Worm (Caenorhabditis elegans): ENCODE measurements around the gene srz-59.

Gene srz-59

DNA sequence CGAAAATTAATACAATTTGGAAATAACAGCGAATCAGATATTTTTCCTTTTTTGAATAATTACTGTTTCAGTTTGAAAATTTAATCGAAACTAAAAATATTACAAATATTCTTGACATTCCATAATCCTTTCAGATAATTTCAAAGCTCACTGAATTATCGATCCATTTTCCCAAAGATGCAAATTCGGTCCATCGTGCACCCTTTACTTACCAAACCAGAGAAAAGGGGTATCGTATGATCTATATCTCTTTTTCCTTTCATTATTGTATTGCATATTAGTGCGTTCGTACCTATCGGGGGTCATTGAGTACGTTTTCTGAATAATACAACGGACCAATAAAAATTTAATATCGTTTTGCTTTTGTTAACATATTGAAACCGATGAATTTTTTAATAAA lies 27.1 kb upstream of the srz-59 start:
- no peak for TF ChIP-seq eyg-1 (tag; optimal IDR thresholded peaks at IDR 0.05)
- TF ChIP-seq odd-2 (tag; optimal IDR thresholded peaks at IDR 0.05) = no peak
- TF ChIP-seq C08G9.2 (tag; optimal IDR thresholded peaks at IDR 0.05) = no peak
- no peak for TF ChIP-seq pha-2 (tag; optimal IDR thresholded peaks at IDR 0.05)
- TF ChIP-seq pha-4 (tag; optimal IDR thresholded peaks at IDR 0.05) = no peak
- TF ChIP-seq F13H6.1 (tag; optimal IDR thresholded peaks at IDR 0.05) = no peak

DNA sequence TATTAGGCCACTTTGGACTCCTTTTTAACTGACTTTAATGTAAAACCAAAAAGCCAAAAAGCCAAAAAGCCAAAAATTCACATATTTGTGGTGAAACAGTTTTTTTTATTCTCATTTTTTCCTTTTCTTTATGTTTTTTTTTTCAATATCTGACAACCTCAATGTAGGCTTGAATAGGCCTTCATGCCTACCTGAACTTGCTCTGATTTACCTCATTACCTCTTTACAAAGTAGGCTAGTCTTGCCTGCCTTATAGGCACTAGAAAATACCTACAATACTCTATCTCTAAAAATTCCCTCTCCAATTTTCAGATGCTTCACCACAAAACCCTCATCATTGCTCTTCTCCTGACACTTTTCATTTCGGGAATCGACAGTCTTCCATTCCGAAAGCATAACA lies 25.6 kb upstream of the srz-59 start, which contains the start of gene ins-34:
ins-34 (plus strand) TSS at position 301 of the 400 bp plus-strand sequence.
- TF ChIP-seq K09A11.1 (tag; optimal IDR thresholded peaks at IDR 0.05; ENCODE audit: insufficient read depth) = no peak
- TF ChIP-seq ceh-48 (tag; optimal IDR thresholded peaks at IDR 0.05) = no peak
- no peak for TF ChIP-seq hlh-30 (tag; optimal IDR thresholded peaks at IDR 0.05; ENCODE audit: insufficient read depth)
- TF ChIP-seq gmeb-2 (tag; optimal IDR thresholded peaks at IDR 0.05) = no peak
- no peak for TF ChIP-seq ceh-18 (tag; optimal IDR thresholded peaks at IDR 0.05)
- TF ChIP-seq sox-2 (GFP tag; IDR thresholded peaks at IDR 0.05) = no peak
- no peak for TF ChIP-seq unc-3 (GFP tag; conservative IDR thresholded peaks at IDR 0.05)
- TF ChIP-seq unc-3 (tag; optimal IDR thresholded peaks at IDR 0.05) = no peak
- no peak for TF ChIP-seq unc-42 (tag; optimal IDR thresholded peaks at IDR 0.05)
- no peak for TF ChIP-seq pros-1 (tag; optimal IDR thresholded peaks at IDR 0.05)
- no peak for TF ChIP-seq pha-4 (tag; optimal IDR thresholded peaks at IDR 0.05)
- no peak for TF ChIP-seq elt-4 (tag; optimal IDR thresholded peaks at IDR 0.05)
- no peak for TF ChIP-seq ceh-22 (tag; optimal IDR thresholded peaks at IDR 0.05)
- TF ChIP-seq pax-1 (tag; optimal IDR thresholded peaks at IDR 0.05) = no peak
- no peak for TF ChIP-seq lin-11 (tag; optimal IDR thresholded peaks at IDR 0.05)
- TF ChIP-seq ceh-34 (tag; optimal IDR thresholded peaks at IDR 0.05) = no peak
- TF ChIP-seq pat-9 (tag; optimal IDR thresholded peaks at IDR 0.05) = no peak
- TF ChIP-seq ceh-6 (GFP tag; optimal IDR thresholded peaks at IDR 0.05) = no peak
- no peak for TF ChIP-seq nhr-232 (tag; optimal IDR thresholded peaks at IDR 0.05)
- TF ChIP-seq syd-9 (tag; optimal IDR thresholded peaks at IDR 0.05) = no peak

DNA sequence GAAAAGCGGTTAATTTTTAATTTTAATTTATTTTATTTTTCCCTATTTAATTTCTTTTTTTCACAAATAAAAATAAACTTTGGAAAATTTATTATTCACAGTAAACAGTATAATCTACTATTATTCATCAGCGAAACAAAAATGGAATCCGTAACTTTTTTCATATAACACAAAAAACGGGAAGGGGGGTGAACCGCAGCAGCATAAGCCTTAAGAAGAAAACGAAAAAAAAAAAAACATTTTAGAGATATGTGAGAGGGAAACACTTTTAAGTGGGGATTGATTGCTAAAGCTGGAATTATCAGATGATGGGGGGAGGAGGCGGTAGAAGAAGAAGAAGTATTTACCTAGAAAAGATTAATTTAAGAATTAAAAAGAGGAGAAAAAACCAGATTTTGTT lies 24.2 kb upstream of the srz-59 start:
- TF ChIP-seq hlh-6 (tag; optimal IDR thresholded peaks at IDR 0.05) = no peak

DNA sequence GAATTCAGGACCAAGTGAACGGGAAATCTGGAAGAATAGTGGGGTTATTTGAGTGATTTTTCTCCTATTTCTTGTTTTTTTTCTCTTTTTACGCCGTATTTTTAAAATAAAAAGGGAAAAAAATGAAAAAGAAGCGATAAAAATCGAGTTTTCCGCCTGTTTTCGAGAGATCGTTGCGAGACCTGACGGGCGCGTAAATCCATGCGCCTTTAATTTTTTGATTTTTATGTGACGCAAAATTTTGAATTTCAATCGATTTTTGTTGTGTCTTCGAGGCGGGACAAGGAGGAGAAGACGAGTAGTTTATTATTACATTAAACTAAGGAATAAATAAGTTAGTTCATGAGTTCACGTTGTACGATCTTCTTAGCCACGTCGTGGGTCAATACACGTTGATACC lies 18.2 kb upstream of the srz-59 start:
- TF ChIP-seq hlh-8 (tag; optimal IDR thresholded peaks at IDR 0.05) (no peak), ceh-48 (tag; optimal IDR thresholded peaks at IDR 0.05) (no peak), ztf-16 (tag; optimal IDR thresholded peaks at IDR 0.05) (no peak), tbx-7 (tag; optimal IDR thresholded peaks at IDR 0.05) (no peak), elt-2 (tag; optimal IDR thresholded peaks at IDR 0.05) (no peak), unc-42 (tag; optimal IDR thresholded peaks at IDR 0.05) (no peak), fax-1 (tag; optimal IDR thresholded peaks at IDR 0.05) (no peak), lin-11 (tag; optimal IDR thresholded peaks at IDR 0.05) (no peak), ceh-14 (tag; optimal IDR thresholded peaks at IDR 0.05) (no peak), nhr-232 (tag; optimal IDR thresholded peaks at IDR 0.05) (no peak)

DNA sequence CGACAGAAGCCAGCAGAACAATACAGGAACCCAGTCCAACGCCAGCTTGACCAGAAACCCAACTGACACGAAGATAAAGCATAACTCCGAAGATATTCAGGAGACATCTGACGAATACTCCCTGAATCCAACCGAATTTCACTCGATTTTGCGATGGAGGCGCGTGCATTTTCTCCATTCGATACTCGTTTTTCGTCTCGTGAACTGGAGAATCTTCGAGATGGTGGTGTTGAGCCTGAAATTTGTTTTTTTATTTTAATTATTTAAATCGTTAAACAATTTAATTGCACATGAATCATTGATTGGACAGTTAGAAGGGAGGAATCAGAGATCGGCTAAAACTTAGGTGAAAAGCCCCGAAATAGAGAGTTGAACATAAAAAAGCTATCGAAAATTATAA lies 17.5 kb upstream of the srz-59 start:
- TF ChIP-seq ceh-9 (tag; optimal IDR thresholded peaks at IDR 0.05) = no peak
- TF ChIP-seq zip-5 (tag; optimal IDR thresholded peaks at IDR 0.05) = no peak
- no peak for TF ChIP-seq ceh-24 (tag; optimal IDR thresholded peaks at IDR 0.05)
- TF ChIP-seq elt-2 (tag; optimal IDR thresholded peaks at IDR 0.05) = no peak

All from whole organism, late embryonic.